Worm (Caenorhabditis elegans): ENCODE data around the gene ketn-1.
A peak's percentile ranks its signal among the peaks of the same experiment; 100 is the strongest.

The ketn-1 gene

ce11 chrV:2813856-2814255, 6.2 kb upstream of the ketn-1 start, which contains the start of gene F54E2.9:
Gene F54E2.9, minus strand, starts transcription at chrV:2813987.
- TF ChIP-seq snpc-4 (tag; optimal IDR thresholded peaks at IDR 0.05) (no peak), nhr-6 (tag; optimal IDR thresholded peaks at IDR 0.05) (no peak), gmeb-1 (tag; optimal IDR thresholded peaks at IDR 0.05) (no peak), nhr-237 (tag; optimal IDR thresholded peaks at IDR 0.05) (no peak), nhr-21 (tag; optimal IDR thresholded peaks at IDR 0.05) (no peak), lin-13 (GFP tag; optimal IDR thresholded peaks at IDR 0.05) (no peak), ztf-1 (GFP tag; conservative IDR thresholded peaks at IDR 0.05) (no peak), fos-1 (tag; optimal IDR thresholded peaks at IDR 0.05) (no peak), nhr-77 (tag; optimal IDR thresholded peaks at IDR 0.05) (no peak), mbf-1 (tag; optimal IDR thresholded peaks at IDR 0.05) (no peak), ama-1 (optimal IDR thresholded peaks at IDR 0.05) (no peak)

ce11 chrV:2810164-2810563, 2.5 kb upstream of the ketn-1 start, which contains the start of gene F54E2.1:
Gene F54E2.1, plus strand, starts transcription at chrV:2810398.
- peak; percentile 29 for TF ChIP-seq gmeb-1 (tag; optimal IDR thresholded peaks at IDR 0.05)
- TF ChIP-seq unc-39 (tag; optimal IDR thresholded peaks at IDR 0.05): no peak
- no peak for TF ChIP-seq nhr-77 (tag; optimal IDR thresholded peaks at IDR 0.05)
- no peak for TF ChIP-seq Y55F3AM.14 (GFP tag; optimal IDR thresholded peaks at IDR 0.05)
- no peak for TF ChIP-seq skn-1 (tag; optimal IDR thresholded peaks at IDR 0.05)
- TF ChIP-seq lin-13 (GFP tag; optimal IDR thresholded peaks at IDR 0.05): no peak
- TF ChIP-seq sem-4 (tag; optimal IDR thresholded peaks at IDR 0.05): no peak
- TF ChIP-seq egl-27 (tag; optimal IDR thresholded peaks at IDR 0.05): no peak
- no peak for TF ChIP-seq C34F6.9 (tag; optimal IDR thresholded peaks at IDR 0.05)
- TF ChIP-seq dmd-4 (tag; optimal IDR thresholded peaks at IDR 0.05): no peak
- TF ChIP-seq sma-9 (GFP tag; optimal IDR thresholded peaks at IDR 0.05): no peak
- TF ChIP-seq sma-9 (tag; optimal IDR thresholded peaks at IDR 0.05): no peak
- peak; percentile 100 for TF ChIP-seq fos-1 (tag; optimal IDR thresholded peaks at IDR 0.05)
- no peak for TF ChIP-seq mdl-1 (tag; optimal IDR thresholded peaks at IDR 0.05)
- no peak for TF ChIP-seq nhr-237 (tag; optimal IDR thresholded peaks at IDR 0.05)
- peak; percentile 20 for TF ChIP-seq crh-2 (tag; optimal IDR thresholded peaks at IDR 0.05)
- TF ChIP-seq mbf-1 (tag; optimal IDR thresholded peaks at IDR 0.05): no peak
- no peak for TF ChIP-seq blmp-1 (tag; optimal IDR thresholded peaks at IDR 0.05; ENCODE audit: insufficient read depth)
- no peak for TF ChIP-seq lin-39 (tag; optimal IDR thresholded peaks at IDR 0.05)
- no peak for TF ChIP-seq ztf-1 (GFP tag; conservative IDR thresholded peaks at IDR 0.05)
- no peak for TF ChIP-seq alr-1 (tag; optimal IDR thresholded peaks at IDR 0.05)

- peak; percentile 31 for TF ChIP-seq nhr-129 (tag; optimal IDR thresholded peaks at IDR 0.05)
- peak; percentile 33 for TF ChIP-seq F13H6.1 (tag; optimal IDR thresholded peaks at IDR 0.05)
- no peak for TF ChIP-seq ceh-16 (tag; optimal IDR thresholded peaks at IDR 0.05)
Observed at ce11 chrV:2809443-2809842, 1.8 kb upstream of the ketn-1 start.

ce11 chrV:2803258-2803657, 4.4 kb downstream of the ketn-1 start:
- TF ChIP-seq ztf-1 (GFP tag; conservative IDR thresholded peaks at IDR 0.05): no peak
- TF ChIP-seq unc-55 (GFP tag; optimal IDR thresholded peaks at IDR 0.05): no peak
- no peak for TF ChIP-seq nhr-12 (tag; optimal IDR thresholded peaks at IDR 0.05)
- TF ChIP-seq zag-1 (tag; optimal IDR thresholded peaks at IDR 0.05): no peak
- TF ChIP-seq nhr-21 (tag; optimal IDR thresholded peaks at IDR 0.05): no peak
- TF ChIP-seq nhr-23 (tag; optimal IDR thresholded peaks at IDR 0.05): no peak
- no peak for TF ChIP-seq lin-13 (GFP tag; optimal IDR thresholded peaks at IDR 0.05)
- no peak for TF ChIP-seq nhr-129 (tag; optimal IDR thresholded peaks at IDR 0.05)
- no peak for TF ChIP-seq mdl-1 (tag; optimal IDR thresholded peaks at IDR 0.05)
- no peak for TF ChIP-seq elt-3 (tag; optimal IDR thresholded peaks at IDR 0.05)
- no peak for TF ChIP-seq ceh-16 (tag; optimal IDR thresholded peaks at IDR 0.05)
- no peak for TF ChIP-seq R02D3.7 (tag; optimal IDR thresholded peaks at IDR 0.05)
- TF ChIP-seq elt-1 (tag; optimal IDR thresholded peaks at IDR 0.05): no peak
- TF ChIP-seq lin-11 (tag; optimal IDR thresholded peaks at IDR 0.05): no peak
- no peak for TF ChIP-seq skn-1 (tag; optimal IDR thresholded peaks at IDR 0.05)
- no peak for TF ChIP-seq egl-27 (tag; optimal IDR thresholded peaks at IDR 0.05)
- TF ChIP-seq sma-9 (GFP tag; optimal IDR thresholded peaks at IDR 0.05): no peak
- TF ChIP-seq sma-9 (tag; optimal IDR thresholded peaks at IDR 0.05): no peak
- no peak for TF ChIP-seq snpc-4 (tag; optimal IDR thresholded peaks at IDR 0.05)

- TF ChIP-seq nhr-129 (tag; optimal IDR thresholded peaks at IDR 0.05) (peak; percentile 43), sem-4 (tag; optimal IDR thresholded peaks at IDR 0.05) (no peak)
Observed at ce11 chrV:2801955-2802354, 5.7 kb downstream of the ketn-1 start.

All from whole organism, L2 larva.